Worm (Caenorhabditis elegans) whole organism, early embryonic: Measurements from ENCODE around the gene str-220.

Source experiments
- flt-1 ChIP-seq: fragments of 200-800 bp; sonication (Bioruptor generic); IDR thresholded peaks from 2 replicates; pipeline ENCODE4 v1.3.6; 2022; ENCODE audit warnings: missing genetic modification characterization, missing compliant biosample characterization
- hnd-1 ChIP-seq: sonication (generic microtip); optimal IDR thresholded peaks from 2 replicates; lab custom pipeline; 2016; ENCODE audit warnings: missing genetic modification characterization, missing compliant biosample characterization
- scrt-1 ChIP-seq: fragments of 200-800 bp; sonication (Bioruptor generic); IDR thresholded peaks from 2 replicates; pipeline ENCODE4 v1.3.6; 2022; ENCODE audit warnings: missing genetic modification characterization, missing compliant biosample characterization
- tra-4 ChIP-seq: sonication (generic microtip); optimal IDR thresholded peaks from 2 replicates; lab custom pipeline; 2017; ENCODE audit warnings: missing genetic modification characterization, missing compliant biosample characterization

- TF ChIP-seq flt-1 (GFP tag; lab: Robert Waterston, UW) (no peak), tra-4 (tag; lab: Kevin White, UChicago) (no peak), hnd-1 (tag; lab: Kevin White, UChicago) (no peak), scrt-1 (GFP tag; lab: Robert Waterston, UW) (no peak)
Observed at ce11 chrIV:7188030-7188429, 16.9 kb upstream of the str-220 start, which contains the start of gene C42D4.13.
